Fruit fly (Drosophila melanogaster) whole organism, embryonic: ENCODE measurements around the gene RhoBTB.
A peak's percentile ranks its signal among the peaks of the same experiment; 100 is the strongest.

Experiments
- ATbp ChIP-seq: fragments of 200-800 bp; sonication (Bioruptor generic); optimal IDR thresholded peaks from 2 replicates; lab custom pipeline; 2017; ENCODE audit warnings: missing biosample characterization, mild to moderate bottlenecking, missing genetic modification characterization, missing genetic modification reagents
- Atf-2 ChIP-seq: fragments of 200-800 bp; sonication (Bioruptor generic); optimal IDR thresholded peaks from 2 replicates; lab custom pipeline; 2016; ENCODE audit warnings: missing biosample characterization, missing genetic modification characterization
- Bdp1 ChIP-seq: fragments of 200-800 bp; sonication (Bioruptor generic); optimal IDR thresholded peaks from 3 replicates; lab custom pipeline; 2016; ENCODE audit warnings: missing biosample characterization, missing genetic modification characterization
- CG10147 ChIP-seq: fragments of 200-800 bp; sonication (Bioruptor generic); optimal IDR thresholded peaks from 2 replicates; lab custom pipeline; 2019; ENCODE audit warnings: missing biosample characterization, mild to moderate bottlenecking, missing genetic modification characterization, moderate library complexity
- CG11398 ChIP-seq: fragments of 200-800 bp; sonication (Bioruptor generic); optimal IDR thresholded peaks from 2 replicates; lab custom pipeline; 2016; ENCODE audit warnings: missing biosample characterization, missing genetic modification characterization
- CG11696 ChIP-seq: fragments of 200-800 bp; sonication (Bioruptor generic); IDR thresholded peaks from 2 replicates; pipeline ENCODE4 v1.3.6; 2022; ENCODE audit warnings: missing biosample characterization, missing genetic modification characterization
- CG1233 ChIP-seq: fragments of 200-800 bp; sonication (Bioruptor generic); optimal IDR thresholded peaks from 4 replicates; lab custom pipeline; 2018; ENCODE audit warnings: missing biosample characterization, mild to moderate bottlenecking, missing genetic modification characterization
- CG13296 ChIP-seq: fragments of 200-800 bp; sonication (Bioruptor generic); optimal IDR thresholded peaks from 3 replicates; lab custom pipeline; 2018; ENCODE audit warnings: missing biosample characterization, mild to moderate bottlenecking, missing genetic modification characterization
- CG14441 ChIP-seq: fragments of 200-800 bp; sonication (Bioruptor generic); IDR thresholded peaks from 2 replicates; pipeline ENCODE4 v1.3.6; 2022; ENCODE audit warnings: missing biosample characterization, missing genetic modification characterization
- CG1603 ChIP-seq: fragments of 200-800 bp; sonication (Bioruptor generic); optimal IDR thresholded peaks from 2 replicates; lab custom pipeline; 2019; ENCODE audit warnings: missing biosample characterization, mild to moderate bottlenecking, missing genetic modification characterization, moderate library complexity
- CG16815 ChIP-seq: fragments of 200-800 bp; sonication (Bioruptor generic); optimal IDR thresholded peaks from 3 replicates; lab custom pipeline; 2017; ENCODE audit warnings: missing biosample characterization, mild to moderate bottlenecking, missing genetic modification characterization
- CG18619 ChIP-seq: fragments of 200-800 bp; sonication (Bioruptor generic); optimal IDR thresholded peaks from 3 replicates; lab custom pipeline; 2017; ENCODE audit warnings: missing biosample characterization, mild to moderate bottlenecking, missing genetic modification characterization
- CG2199 ChIP-seq: fragments of 200-800 bp; sonication (Bioruptor generic); IDR thresholded peaks from 3 replicates; pipeline ENCODE4 v1.3.6; 2022; ENCODE audit warnings: missing biosample characterization, missing genetic modification characterization
- CG2712 ChIP-seq: fragments of 200-800 bp; optimal IDR thresholded peaks from 3 replicates; lab custom pipeline; 2019; ENCODE audit warnings: missing biosample characterization, mild to moderate bottlenecking, missing genetic modification characterization, moderate library complexity
- CG3726 ChIP-seq: fragments of 200-800 bp; sonication (Bioruptor generic); IDR thresholded peaks from 3 replicates; pipeline ENCODE4, ENCODE4 v1.3.6; 2022; ENCODE audit warnings: missing biosample characterization, missing genetic modification characterization
- CG4854 ChIP-seq: fragments of 200-800 bp; sonication (Bioruptor generic); optimal IDR thresholded peaks from 2 replicates; lab custom pipeline; 2016; ENCODE audit warnings: missing biosample characterization, missing genetic modification characterization, inconsistent platforms
- CG6813 ChIP-seq: fragments of 200-800 bp; sonication (Bioruptor generic); optimal IDR thresholded peaks from 2 replicates; lab custom pipeline; 2017; ENCODE audit warnings: missing biosample characterization, missing genetic modification characterization, mild to moderate bottlenecking, moderate library complexity, missing genetic modification reagents
- CG8765 ChIP-seq: fragments of 200-800 bp; sonication (Bioruptor generic); IDR thresholded peaks from 2 replicates; pipeline ENCODE4 v1.3.6; 2022; ENCODE audit warnings: missing biosample characterization, missing genetic modification characterization
- CG9797 ChIP-seq: fragments of 200-800 bp; sonication (Bioruptor generic); optimal IDR thresholded peaks from 3 replicates; lab custom pipeline; 2018; ENCODE audit warnings: missing biosample characterization, mild to moderate bottlenecking, missing genetic modification characterization
- CkIIα-i1 ChIP-seq: fragments of 200-800 bp; sonication (Bioruptor generic); IDR thresholded peaks from 2 replicates; pipeline ENCODE4 v1.3.6; 2022; ENCODE audit warnings: missing biosample characterization, missing genetic modification characterization
- Fer3 ChIP-seq: fragments of 200-800 bp; sonication (Bioruptor generic); optimal IDR thresholded peaks from 2 replicates; lab custom pipeline; 2018; ENCODE audit warnings: missing biosample characterization, mild to moderate bottlenecking, missing genetic modification characterization, moderate library complexity
- GATAe ChIP-seq: fragments of 200-800 bp; sonication (Bioruptor generic); conservative IDR thresholded peaks from 2 replicates; pipeline ENCODE4 v1.3.6; 2022; ENCODE audit warnings: missing biosample characterization, missing genetic modification characterization
- HLHmδ ChIP-seq: fragments of 200-800 bp; sonication (Bioruptor generic); optimal IDR thresholded peaks from 2 replicates; lab custom pipeline; 2018; ENCODE audit warnings: missing biosample characterization, mild to moderate bottlenecking, missing genetic modification characterization, moderate library complexity
- Hr39 ChIP-seq: fragments of >200 bp; optimal IDR thresholded peaks from 2 replicates; lab custom pipeline; 2017
- Hr51 ChIP-seq, 2 experiments: fragments of 200-800 bp; sonication (Bioruptor generic); optimal IDR thresholded peaks; 2 replicates in 1 of 2; 3 replicates in 1 of 2; lab custom pipeline; 2016 to 2018; ENCODE audit warnings: missing biosample characterization in 2 of 2, missing genetic modification characterization in 2 of 2, mild to moderate bottlenecking in 1 of 2, moderate library complexity in 1 of 2
- Mad ChIP-seq: fragments of 200-800 bp; sonication (Bioruptor generic); optimal IDR thresholded peaks from 2 replicates; lab custom pipeline; 2016; ENCODE audit warnings: missing biosample characterization, missing genetic modification characterization
- Max ChIP-seq: fragments of 200-800 bp; sonication (Bioruptor generic); optimal IDR thresholded peaks from 2 replicates; lab custom pipeline; 2016; ENCODE audit warnings: missing biosample characterization, mild to moderate bottlenecking, missing genetic modification characterization
- Nf-YB ChIP-seq: fragments of 200-800 bp; sonication (Bioruptor generic); optimal IDR thresholded peaks from 3 replicates; lab custom pipeline; 2019; ENCODE audit warnings: missing biosample characterization, mild to moderate bottlenecking, missing genetic modification characterization, moderate library complexity
- PHDP ChIP-seq: fragments of 200-800 bp; sonication (Bioruptor generic); optimal IDR thresholded peaks from 3 replicates; lab custom pipeline; 2018; ENCODE audit warnings: missing biosample characterization, mild to moderate bottlenecking, missing genetic modification characterization, moderate library complexity
- Poxn ChIP-seq: fragments of 200-800 bp; sonication (Bioruptor generic); IDR thresholded peaks from 2 replicates; pipeline ENCODE4 v1.3.6; 2022; ENCODE audit warnings: missing biosample characterization, missing genetic modification characterization
- Rfx ChIP-seq: fragments of 200-800 bp; sonication (Bioruptor generic); IDR thresholded peaks from 2 replicates; pipeline ENCODE4 v1.3.6; 2022; ENCODE audit warnings: missing biosample characterization, missing genetic modification characterization
- Spps ChIP-seq: fragments of 200-800 bp; sonication (Bioruptor generic); optimal IDR thresholded peaks from 2 replicates; lab custom pipeline; 2018; ENCODE audit warnings: missing biosample characterization, mild to moderate bottlenecking, missing genetic modification characterization
- Stat92E ChIP-seq, 3 experiments: fragments of >200 bp in 2 of 3; fragments of 200-800 bp in 1 of 3; sonication (Bioruptor generic) in 1 of 3; optimal IDR thresholded peaks; 2 replicates each; lab custom pipeline; 2017 to 2019; ENCODE audit warnings: missing biosample characterization in 3 of 3, missing genetic modification characterization in 3 of 3, mild to moderate bottlenecking in 1 of 3, moderate library complexity in 1 of 3
- abd-A ChIP-seq: fragments of 200-800 bp; sonication (Bioruptor generic); optimal IDR thresholded peaks from 3 replicates; lab custom pipeline; 2019; ENCODE audit warnings: missing biosample characterization, mild to moderate bottlenecking, missing genetic modification characterization, moderate library complexity
- bsh ChIP-seq, 2 experiments: fragments of 200-800 bp; sonication (Bioruptor generic); optimal IDR thresholded peaks; 2 replicates each; lab custom pipeline; 2017 to 2018; ENCODE audit warnings: mild to moderate bottlenecking in 2 of 2, missing biosample characterization in 2 of 2, missing genetic modification characterization in 2 of 2, moderate library complexity in 1 of 2
- ci ChIP-seq: fragments of 200-800 bp; sonication (Bioruptor generic); IDR thresholded peaks from 3 replicates; pipeline ENCODE4 v1.3.6; 2022; ENCODE audit warnings: missing biosample characterization, missing genetic modification characterization
- dati ChIP-seq: fragments of 200-800 bp; sonication (Bioruptor generic); IDR thresholded peaks from 2 replicates; pipeline ENCODE4 v1.3.6; 2022; ENCODE audit warnings: missing biosample characterization, missing genetic modification characterization
- gro ChIP-seq: fragments of 200-800 bp; sonication (Bioruptor generic); optimal IDR thresholded peaks from 2 replicates; lab custom pipeline; 2016; ENCODE audit warnings: missing biosample characterization, missing genetic modification characterization
- h ChIP-seq: fragments of >200 bp; optimal IDR thresholded peaks from 2 replicates; lab custom pipeline; 2017
- jing ChIP-seq: fragments of 200-800 bp; sonication (Bioruptor generic); optimal IDR thresholded peaks from 2 replicates; lab custom pipeline; 2018; ENCODE audit warnings: missing biosample characterization, mild to moderate bottlenecking, missing genetic modification characterization
- nerfin-1 ChIP-seq: fragments of 200-800 bp; sonication (Bioruptor generic); optimal IDR thresholded peaks from 3 replicates; lab custom pipeline; 2019; ENCODE audit warnings: missing biosample characterization, mild to moderate bottlenecking, missing genetic modification characterization, moderate library complexity
- salm ChIP-seq: fragments of 200-800 bp; sonication (Bioruptor generic); optimal IDR thresholded peaks from 2 replicates; lab custom pipeline; 2018; ENCODE audit warnings: missing biosample characterization, mild to moderate bottlenecking, missing genetic modification characterization
- so ChIP-seq: fragments of 200-800 bp; sonication (Bioruptor generic); IDR thresholded peaks from 3 replicates; pipeline ENCODE4 v1.3.6; 2022; ENCODE audit warnings: missing biosample characterization, missing genetic modification characterization
- stwl ChIP-seq: fragments of 200-800 bp; sonication (Bioruptor generic); optimal IDR thresholded peaks from 3 replicates; lab custom pipeline; 2018; ENCODE audit warnings: missing biosample characterization, mild to moderate bottlenecking, missing genetic modification characterization, moderate library complexity
- tll ChIP-seq, 2 experiments: fragments of 200-800 bp in 1 of 2; fragments of >200 bp in 1 of 2; sonication (Bioruptor generic) in 1 of 2; optimal IDR thresholded peaks; 2 replicates each; lab custom pipeline; 2017 to 2019; ENCODE audit warnings: missing biosample characterization in 2 of 2, missing genetic modification characterization in 2 of 2, mild to moderate bottlenecking in 1 of 2, moderate library complexity in 1 of 2
- ttk ChIP-seq: fragments of 200-800 bp; sonication (Bioruptor generic); IDR thresholded peaks from 2 replicates; pipeline ENCODE4 v2.1.2; 2022; ENCODE audit warnings: missing biosample characterization, missing genetic modification characterization
- vvl ChIP-seq: fragments of 200-800 bp; sonication (Bioruptor generic); IDR thresholded peaks from 2 replicates; pipeline ENCODE4 v1.3.6; 2022; ENCODE audit warnings: missing biosample characterization, missing genetic modification characterization
- zen ChIP-seq: fragments of 200-800 bp; sonication (Bioruptor generic); optimal IDR thresholded peaks from 3 replicates; lab custom pipeline; 2018; ENCODE audit warnings: missing biosample characterization, mild to moderate bottlenecking, missing genetic modification characterization, moderate library complexity

The RhoBTB gene

DNA sequence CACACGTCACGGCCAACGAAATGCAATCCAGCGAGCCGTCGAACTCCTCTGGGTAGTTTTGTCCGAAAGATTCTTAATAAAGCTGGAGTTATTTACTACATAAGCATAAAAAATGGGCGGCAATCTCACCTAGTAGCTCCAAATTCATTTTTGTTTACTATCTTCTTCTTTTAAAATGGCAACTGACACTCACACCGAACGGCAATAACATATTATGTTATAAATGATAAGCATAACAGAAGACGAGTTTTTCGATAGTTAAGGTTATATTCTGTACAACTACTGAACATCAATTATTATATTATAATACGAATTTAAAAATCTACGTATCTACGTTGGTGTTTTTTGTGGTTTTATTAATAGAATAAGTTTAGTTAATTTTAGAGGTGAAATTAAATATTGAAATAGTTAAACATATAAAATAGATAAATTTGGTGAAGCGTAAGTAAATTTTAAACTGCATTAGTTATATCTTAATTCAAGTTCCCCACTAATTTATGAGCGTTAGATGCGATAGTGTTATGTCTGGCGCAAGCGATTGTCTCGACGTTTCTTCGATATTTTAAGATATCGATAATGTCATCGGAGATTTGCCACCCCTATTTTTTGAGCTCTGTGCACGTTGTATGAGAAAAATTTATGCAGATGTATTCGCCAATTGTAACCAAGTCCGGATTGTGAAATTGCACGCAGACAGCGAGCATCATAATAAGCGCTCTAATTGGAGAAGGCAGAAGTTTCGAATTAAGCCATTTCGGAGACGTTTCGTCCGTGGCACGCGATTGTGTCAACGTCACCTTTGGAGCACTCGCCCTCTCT, 28.1 kb upstream of the RhoBTB start, which contains the start of the genes Rbbp5 and eRF1 (continued):
- TF ChIP-seq Rfx (GFP tag; lab: Robert Waterston, UW) (no peak; the same call in 1 of the 2 replicates), CG10147 (GFP tag; lab: Kevin White, UChicago) (peak; percentile 69), ci (no peak), PHDP (tag; lab: Kevin White, UChicago) (peak; percentile 73), CG14441 (GFP tag; lab: Robert Waterston, UW) (peak; percentile 75), ATbp (GFP tag; lab: Kevin White, UChicago) (no peak), Stat92E (GFP tag; optimal IDR thresholded peaks at IDR 0.05; lab: Kevin White, UChicago) (no peak), CG11398 (no peak), Fer3 (tag; lab: Kevin White, UChicago) (peak; percentile 72), Spps (tag; lab: Kevin White, UChicago) (peak; percentile 38), so (no peak), CG4854 (GFP tag; lab: Kevin White, UChicago) (peak; percentile 26), CG2199 (GFP tag; lab: Robert Waterston, UW) (no peak), Mad (peak; percentile 54), CG1603 (tag; lab: Kevin White, UChicago) (peak; percentile 64), CG8765 (GFP tag; lab: Robert Waterston, UW) (peak; percentile 64), CG18619 (peak; percentile 40), gro (GFP tag; lab: Kevin White, UChicago) (peak; percentile 14), h (lab: Kevin White, UChicago) (no peak), Hr51 (GFP tag; optimal IDR thresholded peaks at IDR 0.05; lab: Kevin White, UChicago) (peak; percentile 39 to 68), CG13296 (GFP tag; lab: Kevin White, UChicago) (peak; percentile 39), Poxn (GFP tag; lab: Robert Waterston, UW) (no peak), Hr39 (no peak), ttk (no peak; the same call in 1 of the 2 replicates), CG6813 (GFP tag; lab: Kevin White, UChicago) (no peak), Bdp1 (peak; percentile 49), HLHmδ (GFP tag; lab: Kevin White, UChicago) (no peak), bsh (GFP tag; optimal IDR thresholded peaks at IDR 0.05; lab: Kevin White, UChicago) (peak in 1 of 2 experiments; percentile 75), jing (GFP tag; lab: Kevin White, UChicago) (no peak), abd-A (no peak), stwl (peak; percentile 41), CkIIα-i1 (GFP tag; lab: Robert Waterston, UW) (no peak), nerfin-1 (tag; lab: Kevin White, UChicago) (peak; percentile 17), CG9797 (GFP tag; lab: Kevin White, UChicago) (peak; percentile 14), Nf-YB (peak; percentile 44), zen (tag; lab: Kevin White, UChicago) (peak; percentile 79), CG3726 (GFP tag; lab: Robert Waterston, UW) (peak; percentile 59; the same call in 1 of the 3 replicates), dati (GFP tag; lab: Robert Waterston, UW) (no peak), vvl (GFP tag; lab: Robert Waterston, UW) (peak; percentile 16; the same call in 1 of the 2 replicates), tll (GFP tag; optimal IDR thresholded peaks at IDR 0.05; lab: Kevin White, UChicago) (no peak), CG16815 (GFP tag; lab: Kevin White, UChicago) (peak; percentile 58), CG11696 (GFP tag; lab: Robert Waterston, UW) (0 out of 2 replicates have a peak, but pooled peaks have one; percentile 22), Max (peak; percentile 86), GATAe (peak; percentile 50; the same call in 1 of the 2 replicates), CG2712 (tag; lab: Kevin White, UChicago) (peak; percentile 85), CG1233 (GFP tag; lab: Kevin White, UChicago) (peak; percentile 61), Atf-2 (GFP tag; lab: Kevin White, UChicago) (peak; percentile 28), salm (no peak)
